Worm (Caenorhabditis elegans) whole organism, young adult: Measurements from ENCODE around the gene irld-3.

Experiments
- efl-1 ChIP-seq: fragments of 150-350 bp; optimal IDR thresholded peaks from 2 replicates; lab custom pipeline; 2014; ENCODE audit warnings: missing biosample characterization, missing genetic modification reagents, missing genetic modification characterization
- pha-4 ChIP-seq: fragments of 150-350 bp; sonication (generic microtip); optimal IDR thresholded peaks from 2 replicates; lab custom pipeline; 2014; ENCODE audit warnings: missing biosample characterization, missing genetic modification reagents, missing genetic modification characterization
- sea-2 ChIP-seq: fragments of 200-800 bp; sonication (Bioruptor generic); IDR thresholded peaks from 2 replicates; pipeline ENCODE4 v1.3.6; 2022; ENCODE audit warnings: missing genetic modification characterization, missing compliant biosample characterization
- snpc-1.3 ChIP-seq: sonication (generic microtip); optimal IDR thresholded peaks from 2 replicates; lab custom pipeline; 2017; ENCODE audit warnings: missing genetic modification characterization, mild to moderate bottlenecking, missing compliant biosample characterization, antibody characterized with exemption, moderate library complexity, missing genotype, missing genetic modification reagents; ENCODE audit not compliant: insufficient read depth
- zfh-2 ChIP-seq: fragments of 200-800 bp; sonication (Bioruptor generic); conservative IDR thresholded peaks from 2 replicates; pipeline ENCODE4 v1.3.6; 2022; ENCODE audit warnings: missing genetic modification reagents, missing genetic modification characterization, missing compliant biosample characterization

ce11 chrV:3088768-3089167 lies 49.6 kb downstream of the irld-3 start, which contains the start of gene acs-21:
- no peak for TF ChIP-seq pha-4 (tag; lab: Kevin White, UChicago)
- TF ChIP-seq efl-1 (GFP tag; lab: Kevin White, UChicago) = no peak
- TF ChIP-seq snpc-1.3 (tag; lab: Kevin White, UChicago) = no peak
- TF ChIP-seq zfh-2 (GFP tag; lab: Robert Waterston, UW) = no peak
- no peak for TF ChIP-seq sea-2 (GFP tag; lab: Robert Waterston, UW)
